Worm (Caenorhabditis elegans): ENCODE measurements around the gene tag-124.

tag-124 gene

ce11 chrII:9618759-9619158 is 27.7 kb downstream of the tag-124 start:
- TF ChIP-seq attf-4 (tag; optimal IDR thresholded peaks at IDR 0.05): no peak
- peak; percentile 31; the same call in 1 of the 2 replicates for TF ChIP-seq lim-7 (GFP tag; IDR thresholded peaks at IDR 0.05)
- 0 out of 2 replicates have a peak, but pooled peaks have one; percentile 32 for TF ChIP-seq Y75B8A.6 (GFP tag; IDR thresholded peaks at IDR 0.05)
- TF ChIP-seq skn-1 (tag; optimal IDR thresholded peaks at IDR 0.05): no peak
- TF ChIP-seq cey-2 (tag; optimal IDR thresholded peaks at IDR 0.05; ENCODE audit: borderline replicate concordance, insufficient read depth): no peak
- TF ChIP-seq ceh-82 (tag; optimal IDR thresholded peaks at IDR 0.05): no peak

ce11 chrII:9619402-9619862 is 28.3 kb downstream of the tag-124 start:
- TF ChIP-seq hmg-1.1 (GFP tag; IDR thresholded peaks at IDR 0.05) (peak; percentile 46), daf-19 (GFP tag; conservative IDR thresholded peaks at IDR 0.05) (no peak), rbr-2 (tag; optimal IDR thresholded peaks at IDR 0.05) (no peak), F37D6.2 (tag; optimal IDR thresholded peaks at IDR 0.05) (no peak), zip-2 (tag; optimal IDR thresholded peaks at IDR 0.05) (no peak), gei-8 (GFP tag; optimal IDR thresholded peaks at IDR 0.05) (no peak), spr-3 (GFP tag; optimal IDR thresholded peaks at IDR 0.05) (no peak), T26A8.4 (GFP tag; IDR thresholded peaks at IDR 0.05) (peak; percentile 33), T20F7.1 (GFP tag; optimal IDR thresholded peaks at IDR 0.05) (peak; percentile 43), nhr-6 (tag; optimal IDR thresholded peaks at IDR 0.05) (no peak), nhr-10 (tag; optimal IDR thresholded peaks at IDR 0.05) (no peak), ZK546.5 (tag; optimal IDR thresholded peaks at IDR 0.05) (no peak), zag-1 (tag; optimal IDR thresholded peaks at IDR 0.05) (no peak), F44E2.7 (GFP tag; IDR thresholded peaks at IDR 0.05) (no peak), nhr-41 (GFP tag; IDR thresholded peaks at IDR 0.05) (0 out of 2 replicates have a peak, but pooled peaks have one; percentile 53), F49E8.2 (tag; optimal IDR thresholded peaks at IDR 0.05; ENCODE audit: borderline replicate concordance) (no peak), mep-1 (tag; optimal IDR thresholded peaks at IDR 0.05) (peak; percentile 75), daf-8 (GFP tag; IDR thresholded peaks at IDR 0.05) (no peak), jun-1 (tag; optimal IDR thresholded peaks at IDR 0.05) (no peak), fkh-10 (GFP tag; optimal IDR thresholded peaks at IDR 0.05) (no peak), mdl-1 (tag; optimal IDR thresholded peaks at IDR 0.05) (peak in 1 of 2 experiments; percentile 74), ceh-62 (tag; optimal IDR thresholded peaks at IDR 0.05) (no peak), dmd-8 (GFP tag; IDR thresholded peaks at IDR 0.05) (no peak), php-3 (GFP tag; IDR thresholded peaks at IDR 0.05) (0 out of 2 replicates have a peak, but pooled peaks have one; percentile 36), egl-43 (GFP tag; IDR thresholded peaks at IDR 0.05) (0 out of 2 replicates have a peak, but pooled peaks have one; percentile 7), nhr-77 (tag; optimal IDR thresholded peaks at IDR 0.05) (peak; percentile 3), fos-1 (tag; optimal IDR thresholded peaks at IDR 0.05) (no peak), ctbp-1 (GFP tag; IDR thresholded peaks at IDR 0.05) (no peak), ceh-44 (GFP tag; IDR thresholded peaks at IDR 0.05) (no peak), nhr-11 (tag; optimal IDR thresholded peaks at IDR 0.05) (peak; percentile 79), nhr-25 (tag; optimal IDR thresholded peaks at IDR 0.05; ENCODE audit: borderline replicate concordance, insufficient read depth) (no peak), lin-1 (GFP tag; IDR thresholded peaks at IDR 0.05) (peak; percentile 56; the same call in 1 of the 2 replicates), mes-2 (tag; optimal IDR thresholded peaks at IDR 0.05; ENCODE audit: poor library complexity, severe bottlenecking) (peak; percentile 39), hlh-30 (tag; optimal IDR thresholded peaks at IDR 0.05; ENCODE audit: insufficient read depth) (peak; percentile 79), hlh-11 (tag; optimal IDR thresholded peaks at IDR 0.05) (peak; percentile 92), zfp-3 (GFP tag; conservative IDR thresholded peaks at IDR 0.05) (no peak), sdz-12 (GFP tag; optimal IDR thresholded peaks at IDR 0.05) (no peak), ceh-32 (tag; optimal IDR thresholded peaks at IDR 0.05; ENCODE audit: poor library complexity) (no peak), mxl-2 (GFP tag; conservative IDR thresholded peaks at IDR 0.05) (0 out of 2 replicates have a peak, but pooled peaks have one; percentile 33), dmd-6 (GFP tag; IDR thresholded peaks at IDR 0.05) (peak; percentile 76), lin-38 (GFP tag; IDR thresholded peaks at IDR 0.05) (peak; percentile 36), mdt-29 (GFP tag; IDR thresholded peaks at IDR 0.05) (no peak), pqm-1 (tag; optimal IDR thresholded peaks at IDR 0.05) (peak; percentile 41)

Measured in whole organism, L4 larva.